Worm (Caenorhabditis elegans): Measurements from ENCODE around the gene T02B11.9.

T02B11.9 gene

DNA sequence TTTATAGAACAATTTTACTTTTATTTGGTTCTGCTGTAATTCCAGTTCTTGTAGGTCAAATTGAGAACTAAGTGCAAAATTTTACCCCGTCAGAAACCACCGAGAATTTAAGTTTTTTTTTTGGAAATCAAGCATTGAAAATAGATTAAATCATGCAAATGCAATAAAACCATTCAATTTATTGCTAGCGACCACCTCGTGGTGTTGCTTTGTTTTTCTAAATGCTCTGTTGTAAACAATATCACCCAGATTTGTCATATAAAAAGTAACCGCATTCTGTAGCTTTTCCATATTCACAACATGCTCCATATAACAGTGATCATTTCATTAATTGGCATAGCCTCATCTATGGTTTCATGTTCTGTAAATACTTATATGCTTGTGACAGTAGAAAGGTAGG, 26.5 kb upstream of the T02B11.9 start, which contains the start of gene srbc-12:
srbc-12 (plus strand) TSS at position 301 of the 400 bp plus-strand sequence.
- no peak for TF ChIP-seq ztf-4 (tag; optimal IDR thresholded peaks at IDR 0.05)
- TF ChIP-seq ama-1 (optimal IDR thresholded peaks at IDR 0.05), result no peak
- no peak for TF ChIP-seq nhr-77 (tag; optimal IDR thresholded peaks at IDR 0.05)
- no peak for TF ChIP-seq nhr-43 (tag; optimal IDR thresholded peaks at IDR 0.05; ENCODE audit: poor library complexity, severe bottlenecking)
- no peak for TF ChIP-seq lin-39 (tag; optimal IDR thresholded peaks at IDR 0.05)
- no peak for TF ChIP-seq tbx-2 (tag; optimal IDR thresholded peaks at IDR 0.05)

DNA sequence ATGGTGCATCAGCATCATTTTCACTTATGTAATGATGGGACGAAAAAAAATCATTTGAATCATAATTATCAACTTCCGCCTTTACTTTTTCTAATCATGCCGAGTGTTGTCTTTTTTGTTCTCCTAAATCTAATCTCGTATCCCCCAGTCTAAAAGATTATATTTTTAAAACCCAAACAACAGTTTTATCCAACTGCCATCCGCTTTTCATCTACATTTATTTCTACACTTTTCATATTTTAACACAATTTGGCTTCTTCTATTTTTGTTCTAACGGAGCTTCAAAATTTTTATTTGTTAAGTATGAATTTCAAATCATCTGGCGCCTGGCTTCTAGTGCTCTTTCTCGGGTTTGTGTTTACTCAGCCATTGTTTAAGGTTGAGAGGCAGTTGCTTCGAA, 23.9 kb upstream of the T02B11.9 start, which contains the start of gene K09C6.3:
K09C6.3 (plus strand) TSS at position 301 of the 400 bp plus-strand sequence.
- TF ChIP-seq mml-1 (tag; optimal IDR thresholded peaks at IDR 0.05) (no peak), ama-1 (optimal IDR thresholded peaks at IDR 0.05) (no peak), nhr-28 (tag; optimal IDR thresholded peaks at IDR 0.05) (no peak), hmg-11 (tag; optimal IDR thresholded peaks at IDR 0.05) (no peak), ZK546.5 (tag; optimal IDR thresholded peaks at IDR 0.05) (no peak), ceh-16 (tag; optimal IDR thresholded peaks at IDR 0.05) (no peak), tbx-2 (tag; optimal IDR thresholded peaks at IDR 0.05) (no peak)

DNA sequence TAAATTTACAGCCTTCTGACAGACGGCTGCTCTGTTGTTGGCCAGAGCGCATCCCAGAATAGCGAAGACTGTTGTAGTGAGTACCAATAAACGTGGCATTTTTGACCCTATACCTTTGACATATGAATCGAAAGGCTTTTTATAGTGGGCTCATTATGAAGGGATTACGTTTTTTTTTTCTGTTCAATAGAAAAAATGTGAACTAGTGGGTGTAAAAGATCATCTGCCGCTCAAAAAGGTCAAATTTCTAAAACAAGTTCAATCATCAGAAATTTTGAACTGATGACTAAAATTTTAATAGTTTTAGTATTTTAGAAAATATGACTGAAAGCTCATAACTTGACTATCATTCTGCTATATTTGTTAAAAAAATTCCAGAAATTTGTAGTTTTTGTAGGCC, 21.1 kb upstream of the T02B11.9 start, which contains the start of gene K09C6.9:
K09C6.9 (minus strand) TSS at position 101 of the 400 bp plus-strand sequence.
- no peak for TF ChIP-seq nhr-11 (tag; optimal IDR thresholded peaks at IDR 0.05)
- TF ChIP-seq R02D3.7 (tag; optimal IDR thresholded peaks at IDR 0.05), result no peak
- no peak for TF ChIP-seq mdl-1 (tag; optimal IDR thresholded peaks at IDR 0.05)
- no peak for TF ChIP-seq nhr-12 (tag; optimal IDR thresholded peaks at IDR 0.05)
- no peak for TF ChIP-seq aly-2 (tag; optimal IDR thresholded peaks at IDR 0.05)
- TF ChIP-seq sea-2 (GFP tag; optimal IDR thresholded peaks at IDR 0.05), result no peak
- no peak for TF ChIP-seq elt-1 (tag; optimal IDR thresholded peaks at IDR 0.05)
- TF ChIP-seq nhr-67 (tag; optimal IDR thresholded peaks at IDR 0.05), result no peak
- no peak for TF ChIP-seq elt-3 (tag; optimal IDR thresholded peaks at IDR 0.05)
- TF ChIP-seq fkh-2 (tag; optimal IDR thresholded peaks at IDR 0.05), result no peak
- TF ChIP-seq unc-39 (tag; optimal IDR thresholded peaks at IDR 0.05), result no peak
- TF ChIP-seq ztf-4 (tag; optimal IDR thresholded peaks at IDR 0.05), result no peak
- TF ChIP-seq nhr-25 (tag; optimal IDR thresholded peaks at IDR 0.05), result no peak

DNA sequence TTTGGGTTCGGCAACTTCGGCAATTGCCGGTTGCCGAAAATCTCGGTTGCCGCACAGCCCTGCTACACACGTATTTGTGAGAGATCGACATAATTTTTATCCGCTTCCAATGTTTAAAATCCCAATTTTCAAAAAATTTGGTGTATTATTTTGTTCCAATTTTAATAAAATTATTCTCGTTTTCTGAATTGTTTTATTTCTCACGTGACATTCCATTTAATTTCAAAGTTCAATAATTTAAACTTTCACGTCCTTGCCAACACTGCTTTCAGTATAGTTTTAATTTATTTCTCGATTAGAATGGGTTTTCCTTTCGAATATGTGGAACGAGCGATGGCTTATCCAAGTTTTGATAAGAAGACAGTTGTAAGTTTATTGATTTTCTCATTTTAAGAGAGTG, 19.5 kb upstream of the T02B11.9 start, which contains the start of gene K09C6.2:
K09C6.2 (plus strand) TSS at position 301 of the 400 bp plus-strand sequence.
- TF ChIP-seq pha-4 (tag; optimal IDR thresholded peaks at IDR 0.05) (no peak), nhr-43 (tag; optimal IDR thresholded peaks at IDR 0.05; ENCODE audit: poor library complexity, severe bottlenecking) (no peak), ceh-28 (tag; optimal IDR thresholded peaks at IDR 0.05) (no peak), nhr-28 (tag; optimal IDR thresholded peaks at IDR 0.05) (no peak), fkh-2 (tag; optimal IDR thresholded peaks at IDR 0.05) (no peak), tbx-2 (tag; optimal IDR thresholded peaks at IDR 0.05) (no peak), aly-2 (tag; optimal IDR thresholded peaks at IDR 0.05) (no peak), mdl-1 (tag; optimal IDR thresholded peaks at IDR 0.05) (no peak), eor-1 (tag; optimal IDR thresholded peaks at IDR 0.05) (no peak), nhr-77 (tag; optimal IDR thresholded peaks at IDR 0.05) (no peak)

DNA sequence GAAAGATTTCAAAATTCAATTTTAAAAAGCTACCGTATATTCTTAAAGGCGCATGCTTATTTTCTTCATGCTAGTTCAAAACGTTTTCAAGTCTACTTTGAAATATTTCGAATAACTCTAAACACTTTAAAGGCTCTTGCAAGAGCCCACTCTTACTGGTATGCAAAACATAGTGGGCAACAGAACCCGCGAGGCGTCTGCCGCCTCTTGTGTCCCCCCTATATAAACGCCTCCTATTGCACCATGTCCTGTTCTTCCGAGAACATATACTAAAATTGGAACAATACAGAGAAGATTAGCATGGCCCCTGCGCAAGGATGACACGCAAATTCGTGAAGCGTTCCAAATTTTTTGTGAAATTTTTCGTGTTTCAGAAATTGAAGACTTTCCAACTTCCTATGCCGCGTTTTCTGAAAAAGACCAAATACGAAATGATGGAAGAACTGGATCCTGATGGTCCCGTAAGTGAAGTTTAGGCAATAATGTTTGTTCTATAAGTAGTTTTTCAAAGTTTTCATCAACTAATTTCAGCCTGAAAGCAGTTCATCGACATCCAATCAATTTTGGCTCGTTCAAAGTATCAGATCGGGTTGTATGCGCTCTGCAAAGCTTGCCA, 17.1 kb upstream of the T02B11.9 start:
- TF ChIP-seq nhr-25 (tag; optimal IDR thresholded peaks at IDR 0.05) (no peak), snpc-4 (tag; optimal IDR thresholded peaks at IDR 0.05) (peak; percentile 84)

DNA sequence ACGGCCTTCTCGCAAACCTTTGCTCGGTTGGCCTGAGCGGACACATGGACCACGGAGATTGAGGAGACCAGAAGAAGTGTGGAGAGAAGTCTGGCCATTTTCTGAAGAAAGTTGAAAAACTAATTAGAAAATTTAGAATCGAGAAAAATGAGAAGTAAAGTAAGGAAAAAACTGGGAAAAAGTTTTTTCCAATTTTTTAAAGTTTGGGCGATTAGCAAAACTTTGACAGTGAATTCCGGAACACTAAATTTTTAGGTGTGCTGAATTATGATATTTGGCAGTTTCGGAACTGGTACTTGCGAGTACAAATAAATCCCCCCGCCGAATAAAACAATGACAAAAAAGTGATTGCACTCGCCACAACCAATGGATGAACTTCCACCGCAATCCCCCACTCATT, 9.3 kb upstream of the T02B11.9 start, which contains the start of gene T02B11.3:
T02B11.3 (minus strand) TSS at position 101 of the 400 bp plus-strand sequence.
- TF ChIP-seq eor-1 (tag; optimal IDR thresholded peaks at IDR 0.05), result no peak
- TF ChIP-seq ama-1 (optimal IDR thresholded peaks at IDR 0.05), result no peak
- no peak for TF ChIP-seq ceh-82 (tag; optimal IDR thresholded peaks at IDR 0.05)
- no peak for TF ChIP-seq sea-2 (GFP tag; optimal IDR thresholded peaks at IDR 0.05)
- TF ChIP-seq nhr-77 (tag; optimal IDR thresholded peaks at IDR 0.05), result no peak
- TF ChIP-seq nhr-43 (tag; optimal IDR thresholded peaks at IDR 0.05; ENCODE audit: poor library complexity, severe bottlenecking), result no peak
- TF ChIP-seq ceh-16 (tag; optimal IDR thresholded peaks at IDR 0.05), result no peak
- TF ChIP-seq egl-5 (tag; optimal IDR thresholded peaks at IDR 0.05), result no peak
- TF ChIP-seq elt-3 (tag; optimal IDR thresholded peaks at IDR 0.05), result no peak
- no peak for TF ChIP-seq nhr-67 (tag; optimal IDR thresholded peaks at IDR 0.05)
- TF ChIP-seq lin-39 (tag; optimal IDR thresholded peaks at IDR 0.05), result no peak
- TF ChIP-seq elt-2 (tag; optimal IDR thresholded peaks at IDR 0.05), result no peak
- no peak for TF ChIP-seq skn-1 (tag; optimal IDR thresholded peaks at IDR 0.05)
- TF ChIP-seq R02D3.7 (tag; optimal IDR thresholded peaks at IDR 0.05), result no peak
- TF ChIP-seq egl-27 (tag; optimal IDR thresholded peaks at IDR 0.05), result no peak

Measured in whole organism, L3 larva.